Worm (Caenorhabditis elegans) whole organism, young adult: Measurements from ENCODE around the gene F23D12.7.

ENCODE experiments used
- B0261.1 ChIP-seq: sonication (generic microtip); optimal IDR thresholded peaks from 2 replicates; lab custom pipeline; 2016; ENCODE audit warnings: mild to moderate bottlenecking, missing genetic modification characterization, moderate library complexity, missing compliant biosample characterization
- C06A6.2 ChIP-seq: fragments of 200-800 bp; sonication (Bioruptor generic); conservative IDR thresholded peaks from 2 replicates; pipeline ENCODE4 v1.3.6; 2022; ENCODE audit warnings: missing genetic modification characterization, missing compliant biosample characterization
- C17E4.6 ChIP-seq: fragments of 200-800 bp; sonication (Bioruptor generic); IDR thresholded peaks from 2 replicates; pipeline ENCODE4 v1.3.6; 2022; ENCODE audit warnings: missing genetic modification reagents, missing genetic modification characterization, missing compliant biosample characterization
- D2030.7 ChIP-seq: fragments of 200-800 bp; sonication (Bioruptor generic); IDR thresholded peaks from 2 replicates; pipeline ENCODE4 v1.3.6; 2022; ENCODE audit warnings: missing genetic modification reagents, missing genetic modification characterization, missing compliant biosample characterization
- F37B4.10 ChIP-seq: fragments of 200-800 bp; sonication (Bioruptor generic); IDR thresholded peaks from 2 replicates; pipeline ENCODE4 v1.3.6; 2022; ENCODE audit warnings: missing genetic modification characterization, missing compliant biosample characterization
- F39B2.1 ChIP-seq: fragments of 200-800 bp; sonication (Bioruptor generic); IDR thresholded peaks from 2 replicates; pipeline ENCODE4 v1.3.6; 2022; ENCODE audit warnings: missing genetic modification reagents, missing genetic modification characterization, missing compliant biosample characterization
- F49E8.2 ChIP-seq: sonication (generic microtip); optimal IDR thresholded peaks from 3 replicates; lab custom pipeline; 2017; ENCODE audit warnings: missing genetic modification characterization, mild to moderate bottlenecking, missing compliant biosample characterization, antibody characterized with exemption, moderate library complexity; ENCODE audit not compliant: insufficient read depth
- F55B11.4 ChIP-seq: sonication (generic microtip); optimal IDR thresholded peaks from 2 replicates; lab custom pipeline; 2016; ENCODE audit warnings: missing compliant biosample characterization, missing genetic modification characterization, borderline replicate concordance; ENCODE audit not compliant: insufficient read depth
- F57C9.4 ChIP-seq: sonication (generic microtip); optimal IDR thresholded peaks from 2 replicates; lab custom pipeline; 2017; ENCODE audit warnings: mild to moderate bottlenecking, missing genetic modification characterization, missing compliant biosample characterization
- K11D2.4 ChIP-seq: fragments of 200-800 bp; sonication (Bioruptor generic); IDR thresholded peaks from 2 replicates; pipeline ENCODE4 v1.3.6; 2022; ENCODE audit warnings: missing genetic modification reagents, missing genetic modification characterization, missing compliant biosample characterization
- K12H6.12 ChIP-seq: fragments of 200-800 bp; sonication (Bioruptor generic); optimal IDR thresholded peaks from 2 replicates; lab custom pipeline; 2018; ENCODE audit warnings: mild to moderate bottlenecking, missing genetic modification characterization, missing compliant biosample characterization
- Y67H2A.10 ChIP-seq: fragments of 200-800 bp; sonication (Bioruptor generic); conservative IDR thresholded peaks from 2 replicates; pipeline ENCODE4 v1.3.6; 2022; ENCODE audit warnings: missing genetic modification reagents, missing genetic modification characterization, missing compliant biosample characterization
- ama-1 ChIP-seq, 3 experiments: fragments of 150-350 bp in 1 of 3; sonication (generic microtip) in 2 of 3; optimal IDR thresholded peaks; 2 replicates each; lab custom pipeline; 2014 to 2018; ENCODE audit warnings: missing biosample characterization in 2 of 3, missing genetic modification characterization in 2 of 3, missing genetic modification reagents in 2 of 3
- attf-5 ChIP-seq: fragments of 200-800 bp; sonication (Bioruptor generic); optimal IDR thresholded peaks from 2 replicates; lab custom pipeline; 2018; ENCODE audit warnings: mild to moderate bottlenecking, missing genetic modification characterization, missing compliant biosample characterization
- bed-1 ChIP-seq: fragments of 200-800 bp; sonication (Bioruptor generic); IDR thresholded peaks from 2 replicates; pipeline ENCODE4 v1.3.6; 2022; ENCODE audit warnings: missing genetic modification reagents, missing genetic modification characterization, missing compliant biosample characterization
- ccch-3 ChIP-seq: fragments of 200-800 bp; sonication (Bioruptor generic); optimal IDR thresholded peaks from 2 replicates; lab custom pipeline; 2018; ENCODE audit warnings: mild to moderate bottlenecking, missing genetic modification characterization, missing compliant biosample characterization
- cebp-2 ChIP-seq: fragments of 200-800 bp; sonication (Bioruptor generic); IDR thresholded peaks from 2 replicates; pipeline ENCODE4 v1.3.6; 2022; ENCODE audit warnings: missing genetic modification characterization, missing compliant biosample characterization
- ceh-40 ChIP-seq: fragments of 200-800 bp; sonication (Bioruptor generic); IDR thresholded peaks from 2 replicates; pipeline ENCODE4 v1.3.6; 2022; ENCODE audit warnings: missing genetic modification characterization, missing compliant biosample characterization
- efl-1 ChIP-seq: fragments of 150-350 bp; optimal IDR thresholded peaks from 2 replicates; lab custom pipeline; 2014; ENCODE audit warnings: missing biosample characterization, missing genetic modification reagents, missing genetic modification characterization
- ekl-4 ChIP-seq: fragments of 200-800 bp; sonication (Bioruptor generic); IDR thresholded peaks from 2 replicates; pipeline ENCODE4 v1.3.6; 2022; ENCODE audit warnings: missing genetic modification reagents, missing genetic modification characterization, missing compliant biosample characterization
- gei-17 ChIP-seq: fragments of 200-800 bp; sonication (Bioruptor generic); optimal IDR thresholded peaks from 2 replicates; lab custom pipeline; 2018; ENCODE audit warnings: mild to moderate bottlenecking, missing genetic modification characterization, missing compliant biosample characterization
- hlh-12 ChIP-seq: sonication (generic microtip); optimal IDR thresholded peaks from 2 replicates; lab custom pipeline; 2016; ENCODE audit warnings: missing genetic modification characterization, missing compliant biosample characterization
- hmg-1.2 ChIP-seq: fragments of 200-800 bp; sonication (Bioruptor generic); IDR thresholded peaks from 2 replicates; pipeline ENCODE4 v1.3.6; 2022; ENCODE audit warnings: missing genetic modification reagents, missing genetic modification characterization, missing compliant biosample characterization
- hmg-20 ChIP-seq: fragments of 200-800 bp; sonication (Bioruptor generic); IDR thresholded peaks from 2 replicates; pipeline ENCODE4 v1.3.6; 2022; ENCODE audit warnings: missing genetic modification reagents, missing genetic modification characterization, missing compliant biosample characterization
- lin-26 ChIP-seq: fragments of 200-800 bp; sonication (Bioruptor generic); IDR thresholded peaks from 2 replicates; pipeline ENCODE4 v1.3.6; 2022; ENCODE audit warnings: missing genetic modification reagents, missing genetic modification characterization, missing compliant biosample characterization
- lsy-27 ChIP-seq: sonication (generic microtip); optimal IDR thresholded peaks from 2 replicates; lab custom pipeline; 2017; ENCODE audit warnings: missing genetic modification characterization, mild to moderate bottlenecking, missing compliant biosample characterization, antibody characterized with exemption, missing genotype, borderline replicate concordance; ENCODE audit not compliant: insufficient read depth
- madf-3 ChIP-seq: fragments of 200-800 bp; sonication (Bioruptor generic); IDR thresholded peaks from 2 replicates; pipeline ENCODE4 v1.3.6; 2022; ENCODE audit warnings: missing genetic modification reagents, missing genetic modification characterization, missing compliant biosample characterization
- mcd-1 ChIP-seq: fragments of 200-800 bp; sonication (Bioruptor generic); IDR thresholded peaks from 2 replicates; pipeline ENCODE4 v1.3.6; 2022; ENCODE audit warnings: missing genetic modification reagents, missing genetic modification characterization, missing compliant biosample characterization
- mel-28 ChIP-seq: sonication (generic microtip); optimal IDR thresholded peaks from 2 replicates; lab custom pipeline; 2016; ENCODE audit warnings: borderline replicate concordance, mild to moderate bottlenecking, missing genetic modification characterization, missing compliant biosample characterization
- nfya-1 ChIP-seq: sonication (generic microtip); optimal IDR thresholded peaks from 2 replicates; lab custom pipeline; 2017; ENCODE audit warnings: antibody characterized with exemption, missing compliant biosample characterization, missing genetic modification characterization, borderline replicate concordance; ENCODE audit not compliant: insufficient read depth
- nfya-2 ChIP-seq: fragments of 200-800 bp; sonication (Bioruptor generic); IDR thresholded peaks from 2 replicates; pipeline ENCODE4 v1.3.6; 2022; ENCODE audit warnings: missing genetic modification reagents, missing genetic modification characterization, missing compliant biosample characterization
- nhr-80 ChIP-seq: sonication (generic microtip); optimal IDR thresholded peaks from 2 replicates; lab custom pipeline; 2016; ENCODE audit warnings: missing genetic modification characterization, missing compliant biosample characterization
- nhr-90 ChIP-seq: sonication (generic microtip); optimal IDR thresholded peaks from 2 replicates; lab custom pipeline; 2016; ENCODE audit warnings: missing genotype, mild to moderate bottlenecking, missing genetic modification characterization, missing compliant biosample characterization
- pbrm-1 ChIP-seq: fragments of 200-800 bp; sonication (Bioruptor generic); IDR thresholded peaks from 2 replicates; pipeline ENCODE4 v1.3.6; 2022; ENCODE audit warnings: missing genetic modification reagents, missing genetic modification characterization, missing compliant biosample characterization
- rpc-1 ChIP-seq, 2 experiments: fragments of 150-350 bp in 1 of 2; sonication (generic microtip) in 1 of 2; optimal IDR thresholded peaks; 2 replicates each; lab custom pipeline; 2014 to 2018; ENCODE audit warnings: missing biosample characterization in 1 of 2, missing genetic modification characterization in 1 of 2, missing genetic modification reagents in 1 of 2, missing genotype in 1 of 2
- snpc-3.4 ChIP-seq: sonication (generic microtip); optimal IDR thresholded peaks from 2 replicates; lab custom pipeline; 2017; ENCODE audit warnings: missing genetic modification characterization, mild to moderate bottlenecking, missing compliant biosample characterization, antibody characterized with exemption, moderate library complexity, missing genotype, missing genetic modification reagents
- snpc-4 ChIP-seq, 5 experiments: fragments of 150-350 bp in 1 of 5; sonication (generic microtip) in 4 of 5; optimal IDR thresholded peaks; 2 replicates each; lab custom pipeline; 2014 to 2018; ENCODE audit warnings: missing genetic modification characterization in 5 of 5, missing biosample characterization in 3 of 5, antibody characterized with exemption in 2 of 5, mild to moderate bottlenecking in 2 of 5, missing compliant biosample characterization in 2 of 5, missing genotype in 2 of 5, moderate library complexity in 2 of 5, missing genetic modification reagents in 1 of 5
- tbp1 ChIP-seq: fragments of 200-800 bp; sonication (Bioruptor generic); optimal IDR thresholded peaks from 2 replicates; lab custom pipeline; 2018; ENCODE audit warnings: mild to moderate bottlenecking, missing genetic modification characterization, missing compliant biosample characterization
- tbx-9 ChIP-seq: sonication (generic microtip); optimal IDR thresholded peaks from 2 replicates; lab custom pipeline; 2016; ENCODE audit warnings: borderline replicate concordance, missing genetic modification characterization, inconsistent platforms, missing compliant biosample characterization
- tlf-1 ChIP-seq: fragments of 200-800 bp; sonication (Bioruptor generic); optimal IDR thresholded peaks from 2 replicates; lab custom pipeline; 2018; ENCODE audit warnings: mild to moderate bottlenecking, missing genetic modification characterization, missing compliant biosample characterization
- xnd-1 ChIP-seq: sonication (generic microtip); optimal IDR thresholded peaks from 2 replicates; lab custom pipeline; 2016; ENCODE audit warnings: missing genotype, missing genetic modification reagents, missing genetic modification characterization, missing compliant biosample characterization
- ztf-18 ChIP-seq: sonication (generic microtip); optimal IDR thresholded peaks from 2 replicates; lab custom pipeline; 2016; ENCODE audit warnings: missing genotype, mild to moderate bottlenecking, missing genetic modification characterization, missing compliant biosample characterization
- ztf-25 ChIP-seq: fragments of 200-800 bp; sonication (Bioruptor generic); IDR thresholded peaks from 2 replicates; pipeline ENCODE4 v1.3.6; 2022; ENCODE audit warnings: missing genetic modification reagents, missing genetic modification characterization, missing compliant biosample characterization
- ztf-26 ChIP-seq: sonication (generic microtip); optimal IDR thresholded peaks from 2 replicates; lab custom pipeline; 2017; ENCODE audit warnings: missing genetic modification characterization, missing compliant biosample characterization

F23D12.7 gene

ce11 chrX:14480248-14480647 lies 26.6 kb upstream of the F23D12.7 start, which contains the start of gene gfi-3 (continued):
- peak; percentile 63 for TF ChIP-seq tbp1 (GFP tag; lab: Kevin White, UChicago)
- TF ChIP-seq tbx-9 (tag; lab: Kevin White, UChicago) = no peak
- TF ChIP-seq nfya-1 (tag; lab: Kevin White, UChicago) = no peak
- 0 out of 2 replicates have a peak, but pooled peaks have one; percentile 20 for TF ChIP-seq madf-3
- no peak for TF ChIP-seq ztf-25 (GFP tag; lab: Robert Waterston, UW)
- peak; percentile 79 for TF ChIP-seq hmg-1.2
- peak; percentile 69 for TF ChIP-seq mcd-1 (GFP tag; lab: Robert Waterston, UW)
- peak; percentile 2 for TF ChIP-seq snpc-3.4 (tag; lab: Kevin White, UChicago)
- TF ChIP-seq gei-17 (GFP tag; lab: Kevin White, UChicago) = peak; percentile 35
- peak; percentile 74 for TF ChIP-seq attf-5 (GFP tag; lab: Kevin White, UChicago)
- no peak for TF ChIP-seq bed-1 (GFP tag; lab: Robert Waterston, UW)
- no peak for TF ChIP-seq xnd-1 (tag; lab: Kevin White, UChicago)
- peak; percentile 20 for TF ChIP-seq efl-1 (GFP tag; lab: Kevin White, UChicago)
- no peak for TF ChIP-seq lsy-27 (tag; lab: Kevin White, UChicago)
- 0 out of 2 replicates have a peak, but pooled peaks have one; percentile 33 for TF ChIP-seq C06A6.2 (GFP tag; lab: Robert Waterston, UW)
- TF ChIP-seq D2030.7 (GFP tag; lab: Robert Waterston, UW) = no peak
- TF ChIP-seq K12H6.12 (tag; lab: Kevin White, UChicago) = peak; percentile 40
- TF ChIP-seq F39B2.1 (GFP tag; lab: Robert Waterston, UW) = no peak
- no peak for TF ChIP-seq ccch-3 (GFP tag; lab: Kevin White, UChicago)
- TF ChIP-seq cebp-2 = no peak
- no peak for TF ChIP-seq nfya-2 (GFP tag; lab: Robert Waterston, UW)
- no peak for TF ChIP-seq snpc-4 (GFP tag; optimal IDR thresholded peaks at IDR 0.05; lab: Kevin White, UChicago)
- TF ChIP-seq snpc-4 (tag; optimal IDR thresholded peaks at IDR 0.05; lab: Kevin White, UChicago) = peak; percentile 67 to 92 (median 89)
- no peak for TF ChIP-seq nhr-90 (tag; lab: Kevin White, UChicago)
- TF ChIP-seq B0261.1 (tag; lab: Kevin White, UChicago) = peak; percentile 32
- peak; percentile 70 for TF ChIP-seq nhr-80 (tag; lab: Kevin White, UChicago)
- peak; percentile 94 for TF ChIP-seq ztf-18 (tag; lab: Kevin White, UChicago)
- TF ChIP-seq pbrm-1 (GFP tag; lab: Robert Waterston, UW) = peak; percentile 76
- TF ChIP-seq mel-28 (tag; lab: Kevin White, UChicago) = no peak

ce11 chrX:14478743-14479428 lies 25.3 kb upstream of the F23D12.7 start, which contains the start of gene M163.11:
Gene M163.11, plus strand, starts transcription at chrX:14479378.
- TF ChIP-seq ekl-4 (0 out of 2 replicates have a peak, but pooled peaks have one; percentile 55), F37B4.10 (GFP tag; lab: Robert Waterston, UW) (no peak), F49E8.2 (tag; lab: Kevin White, UChicago) (peak; percentile 40), tlf-1 (GFP tag; lab: Kevin White, UChicago) (peak; percentile 15), lin-26 (peak; percentile 96), hlh-12 (tag; lab: Kevin White, UChicago) (peak; percentile 44), K11D2.4 (no peak), xnd-1 (tag; lab: Kevin White, UChicago) (no peak), nhr-90 (tag; lab: Kevin White, UChicago) (peak; percentile 86), nhr-80 (tag; lab: Kevin White, UChicago) (peak; percentile 8), rpc-1 (optimal IDR thresholded peaks at IDR 0.05; lab: Kevin White, UChicago) (peak; percentile 85), rpc-1 (tag; optimal IDR thresholded peaks at IDR 0.05; lab: Kevin White, UChicago) (peak; percentile 92), F55B11.4 (no peak), C17E4.6 (no peak), F57C9.4 (tag; lab: Kevin White, UChicago) (no peak), ama-1 (optimal IDR thresholded peaks at IDR 0.05; lab: Kevin White, UChicago) (no peak), ama-1 (GFP tag; optimal IDR thresholded peaks at IDR 0.05; lab: Kevin White, UChicago) (peak; percentile 42 to 92), ceh-40 (GFP tag; lab: Robert Waterston, UW) (peak; percentile 86), Y67H2A.10 (no peak), ztf-26 (tag; lab: Kevin White, UChicago) (peak; percentile 15), hmg-20 (GFP tag; lab: Robert Waterston, UW) (peak; percentile 67; the same call in 1 of the 2 replicates)
